Worm (Caenorhabditis elegans): ENCODE data around the gene gst-7.

- TF ChIP-seq php-3 (GFP tag; IDR thresholded peaks at IDR 0.05), result no peak
- no peak for TF ChIP-seq nhr-77 (tag; optimal IDR thresholded peaks at IDR 0.05)
- no peak for TF ChIP-seq nhr-25 (tag; optimal IDR thresholded peaks at IDR 0.05; ENCODE audit: borderline replicate concordance, insufficient read depth)
- TF ChIP-seq ztf-7 (tag; optimal IDR thresholded peaks at IDR 0.05), result no peak
- no peak for TF ChIP-seq unc-62 (GFP tag; optimal IDR thresholded peaks at IDR 0.05 in 1 of 2)
- no peak for TF ChIP-seq unc-62 (tag; optimal IDR thresholded peaks at IDR 0.05)
- TF ChIP-seq sdz-12 (GFP tag; optimal IDR thresholded peaks at IDR 0.05), result no peak
- TF ChIP-seq ceh-82 (tag; optimal IDR thresholded peaks at IDR 0.05), result no peak
Observed at ce11 chrII:4892594-4892993, 10.7 kb downstream of the gst-7 start, which contains the start of gene msp-33.

Data from whole organism, L4 larva.